Worm (Caenorhabditis elegans): Measurements from ENCODE around the gene mex-5.
A peak's percentile ranks its signal among the peaks of the same experiment; 100 is the strongest.

DNA sequence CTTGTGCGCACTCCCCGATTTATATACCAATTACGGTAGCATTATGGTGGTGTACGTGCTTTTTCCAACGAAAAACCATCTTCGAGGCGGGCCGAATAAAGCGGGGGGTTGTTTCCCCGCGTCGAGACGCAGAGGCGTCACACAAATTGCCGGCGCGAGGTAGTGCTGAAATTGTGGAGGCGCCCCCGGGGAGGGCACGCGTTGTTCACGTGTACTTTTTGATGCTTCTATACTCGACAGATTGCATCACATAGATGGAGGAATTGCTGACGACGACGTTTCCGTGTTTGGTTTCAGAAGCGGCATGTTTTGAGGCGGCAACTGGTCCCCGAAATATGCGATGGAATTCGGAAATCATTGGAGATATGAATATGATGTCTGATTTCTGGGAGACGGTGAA lies 41.7 kb downstream of the mex-5 start:
- TF ChIP-seq elt-1 (tag; optimal IDR thresholded peaks at IDR 0.05) (no peak), fos-1 (tag; optimal IDR thresholded peaks at IDR 0.05) (peak; percentile 81), ztf-11 (tag; optimal IDR thresholded peaks at IDR 0.05) (no peak), lsy-2 (tag; optimal IDR thresholded peaks at IDR 0.05) (peak in 1 of 2 experiments; percentile 85), skn-1 (tag; optimal IDR thresholded peaks at IDR 0.05) (no peak), sem-4 (tag; optimal IDR thresholded peaks at IDR 0.05) (peak; percentile 83), unc-39 (tag; optimal IDR thresholded peaks at IDR 0.05) (no peak), F13H6.1 (tag; optimal IDR thresholded peaks at IDR 0.05) (peak; percentile 91), R02D3.7 (tag; optimal IDR thresholded peaks at IDR 0.05) (no peak), aly-2 (tag; optimal IDR thresholded peaks at IDR 0.05) (no peak), mdl-1 (tag; optimal IDR thresholded peaks at IDR 0.05) (peak; percentile 73 to 91), snpc-4 (tag; optimal IDR thresholded peaks at IDR 0.05) (peak; percentile 31), peb-1 (tag; optimal IDR thresholded peaks at IDR 0.05) (no peak)
